Fruit fly (Drosophila melanogaster): ENCODE data around the gene nes.

nes gene

dm6 chr3L:19263480-19264140 is 3.1 kb upstream of the nes start, which contains the start of the genes CG42374 and Mettl5 (continued):
- TF ChIP-seq H2.0 (GFP tag; IDR thresholded peaks at IDR 0.05) (no peak), tll (GFP tag; optimal IDR thresholded peaks at IDR 0.05) (no peak), Hmx (GFP tag; optimal IDR thresholded peaks at IDR 0.05) (no peak), Oli (tag; optimal IDR thresholded peaks at IDR 0.05) (peak; percentile 52), usp (GFP tag; optimal IDR thresholded peaks at IDR 0.05) (no peak), row (GFP tag; IDR thresholded peaks at IDR 0.05) (peak; percentile 29; the same call in 2 of the 3 replicates), gce (GFP tag; IDR thresholded peaks at IDR 0.05) (0 out of 3 replicates have a peak, but pooled peaks have one; percentile 47), cad (GFP tag; optimal IDR thresholded peaks at IDR 0.05) (no peak), jigr1 (GFP tag; IDR thresholded peaks at IDR 0.05) (no peak), Fer3 (tag; optimal IDR thresholded peaks at IDR 0.05) (peak; percentile 45), hbn (GFP tag; IDR thresholded peaks at IDR 0.05; ENCODE audit: partially characterized antibody) (no peak), danr (GFP tag; IDR thresholded peaks at IDR 0.05) (no peak), nau (GFP tag; optimal IDR thresholded peaks at IDR 0.05) (peak; percentile 27), CG1233 (GFP tag; optimal IDR thresholded peaks at IDR 0.05) (peak; percentile 47), CG10209 (GFP tag; optimal IDR thresholded peaks at IDR 0.05) (peak; percentile 46), wdn (GFP tag; IDR thresholded peaks at IDR 0.05) (no peak), sisA (GFP tag; IDR thresholded peaks at IDR 0.05) (no peak), CG2678 (tag; optimal IDR thresholded peaks at IDR 0.05) (peak; percentile 52), CG4282 (GFP tag; optimal IDR thresholded peaks at IDR 0.05) (no peak), CG6765 (GFP tag; optimal IDR thresholded peaks at IDR 0.05) (peak; percentile 29), CG12769 (tag; optimal IDR thresholded peaks at IDR 0.05) (peak; percentile 64), gsb (GFP tag; IDR thresholded peaks at IDR 0.05) (no peak), Dip3 (GFP tag; optimal IDR thresholded peaks at IDR 0.05) (no peak), schlank (tag; optimal IDR thresholded peaks at IDR 0.05) (no peak), CG8924 (tag; optimal IDR thresholded peaks at IDR 0.05) (no peak), CG11696 (GFP tag; IDR thresholded peaks at IDR 0.05) (peak; percentile 98), amos (GFP tag; IDR thresholded peaks at IDR 0.05; ENCODE audit: partially characterized antibody) (no peak), D19B (GFP tag; optimal IDR thresholded peaks at IDR 0.05) (no peak), Hmr (GFP tag; optimal IDR thresholded peaks at IDR 0.05) (peak; percentile 44), Dll (GFP tag; IDR thresholded peaks at IDR 0.05; ENCODE audit: partially characterized antibody) (no peak), CG13624 (GFP tag; optimal IDR thresholded peaks at IDR 0.05) (no peak), da (GFP tag; optimal IDR thresholded peaks at IDR 0.05) (no peak), jing (GFP tag; optimal IDR thresholded peaks at IDR 0.05) (no peak), CG18011 (GFP tag; optimal IDR thresholded peaks at IDR 0.05) (peak; percentile 15), lab (GFP tag; optimal IDR thresholded peaks at IDR 0.05) (peak; percentile 59), MTF-1 (GFP tag; optimal IDR thresholded peaks at IDR 0.05; ENCODE audit: borderline replicate concordance) (peak; percentile 63), ro (GFP tag; IDR thresholded peaks at IDR 0.05) (no peak), CG9876 (GFP tag; optimal IDR thresholded peaks at IDR 0.05) (no peak), CG7556 (GFP tag; optimal IDR thresholded peaks at IDR 0.05) (peak; percentile 62), lilli (GFP tag; optimal IDR thresholded peaks at IDR 0.05) (peak; percentile 13), dpn (GFP tag; optimal IDR thresholded peaks at IDR 0.05) (no peak), phol (tag; optimal IDR thresholded peaks at IDR 0.05) (peak; percentile 51), CG12744 (GFP tag; optimal IDR thresholded peaks at IDR 0.05) (no peak), Dek (tag; optimal IDR thresholded peaks at IDR 0.05) (peak; percentile 25), CG14710 (tag; optimal IDR thresholded peaks at IDR 0.05) (no peak), CG13287 (GFP tag; IDR thresholded peaks at IDR 0.05; ENCODE audit: partially characterized antibody) (no peak), mam (GFP tag; optimal IDR thresholded peaks at IDR 0.05) (no peak), Dfd (GFP tag; optimal IDR thresholded peaks at IDR 0.05) (no peak), NfI (GFP tag; optimal IDR thresholded peaks at IDR 0.05) (peak; percentile 30)

Data from whole organism, embryonic.